Fruit fly (Drosophila melanogaster) whole organism, pupa: ENCODE measurements around the gene eff.

Experiments used
- CG12605 ChIP-seq: fragments of 200-800 bp; sonication (Bioruptor generic); IDR thresholded peaks from 2 replicates; pipeline ENCODE4 v1.3.6; 2022; ENCODE audit warnings: missing biosample characterization, missing genetic modification characterization
- Pif1B ChIP-seq: fragments of 200-800 bp; sonication (Bioruptor generic); optimal IDR thresholded peaks from 3 replicates; lab custom pipeline; 2016; ENCODE audit warnings: missing biosample characterization, missing genetic modification characterization
- rn ChIP-seq: fragments of 200-800 bp; sonication (Bioruptor generic); IDR thresholded peaks from 2 replicates; pipeline ENCODE4 v1.3.6; 2022; ENCODE audit warnings: missing biosample characterization, missing genetic modification characterization

- TF ChIP-seq Pif1B (GFP tag; lab: Kevin White, UChicago) (no peak), CG12605 (GFP tag; lab: Robert Waterston, UW) (no peak), rn (GFP tag; lab: Robert Waterston, UW) (no peak)
Measured at dm6 chr3R:14785335-14785734, 44.2 kb upstream of the eff start.
